Worm (Caenorhabditis elegans): ENCODE data around the gene C34D10.5.
A peak's percentile ranks its signal among the peaks of the same experiment; 100 is the strongest.

Gene C34D10.5

ce11 chrX:8030032-8030431 lies 12.2 kb downstream of the C34D10.5 start:
- TF ChIP-seq him-1 (tag; optimal IDR thresholded peaks at IDR 0.05) (no peak), dao-5 (tag; optimal IDR thresholded peaks at IDR 0.05) (no peak), W03F9.2 (tag; optimal IDR thresholded peaks at IDR 0.05) (no peak)

- TF ChIP-seq dao-5 (tag; optimal IDR thresholded peaks at IDR 0.05) (peak; percentile 88), W03F9.2 (tag; optimal IDR thresholded peaks at IDR 0.05) (peak; percentile 97), him-1 (tag; optimal IDR thresholded peaks at IDR 0.05) (peak; percentile 99)
These were observed 18.5 kb downstream of the C34D10.5 start for ce11 chrX:8036219-8036883.

- TF ChIP-seq him-1 (tag; optimal IDR thresholded peaks at IDR 0.05) = no peak
- no peak for TF ChIP-seq W03F9.2 (tag; optimal IDR thresholded peaks at IDR 0.05)
- no peak for TF ChIP-seq dao-5 (tag; optimal IDR thresholded peaks at IDR 0.05)
These were observed 19.5 kb downstream of the C34D10.5 start for ce11 chrX:8037365-8037764.

- TF ChIP-seq him-1 (tag; optimal IDR thresholded peaks at IDR 0.05) (no peak), dao-5 (tag; optimal IDR thresholded peaks at IDR 0.05) (no peak), W03F9.2 (tag; optimal IDR thresholded peaks at IDR 0.05) (no peak)
These were observed 23.1 kb downstream of the C34D10.5 start, which contains the start of gene xol-1 for ce11 chrX:8040967-8041366. Gene xol-1, plus strand, starts transcription at chrX:8041313.

- TF ChIP-seq W03F9.2 (tag; optimal IDR thresholded peaks at IDR 0.05) = no peak
- no peak for TF ChIP-seq dao-5 (tag; optimal IDR thresholded peaks at IDR 0.05)
- TF ChIP-seq him-1 (tag; optimal IDR thresholded peaks at IDR 0.05) = no peak
These were observed 27.3 kb downstream of the C34D10.5 start, which contains the start of gene C18A11.4 for ce11 chrX:8045152-8045551. Gene C18A11.4, plus strand, starts transcription at chrX:8045518.

- TF ChIP-seq W03F9.2 (tag; optimal IDR thresholded peaks at IDR 0.05) (no peak), him-1 (tag; optimal IDR thresholded peaks at IDR 0.05) (no peak), dao-5 (tag; optimal IDR thresholded peaks at IDR 0.05) (no peak)
These were observed 30.8 kb downstream of the C34D10.5 start for ce11 chrX:8048637-8049036.

ce11 chrX:8052055-8052454 lies 34.2 kb downstream of the C34D10.5 start:
- TF ChIP-seq dao-5 (tag; optimal IDR thresholded peaks at IDR 0.05) (no peak), W03F9.2 (tag; optimal IDR thresholded peaks at IDR 0.05) (no peak), him-1 (tag; optimal IDR thresholded peaks at IDR 0.05) (no peak)

- no peak for TF ChIP-seq W03F9.2 (tag; optimal IDR thresholded peaks at IDR 0.05)
- no peak for TF ChIP-seq dao-5 (tag; optimal IDR thresholded peaks at IDR 0.05)
- TF ChIP-seq him-1 (tag; optimal IDR thresholded peaks at IDR 0.05) = no peak
These were observed 35.2 kb downstream of the C34D10.5 start for ce11 chrX:8053008-8053441.

- no peak for TF ChIP-seq dao-5 (tag; optimal IDR thresholded peaks at IDR 0.05)
- TF ChIP-seq him-1 (tag; optimal IDR thresholded peaks at IDR 0.05) = no peak
- TF ChIP-seq W03F9.2 (tag; optimal IDR thresholded peaks at IDR 0.05) = no peak
These were observed 36.7 kb downstream of the C34D10.5 start for ce11 chrX:8054478-8054877.

- TF ChIP-seq dao-5 (tag; optimal IDR thresholded peaks at IDR 0.05) (no peak), W03F9.2 (tag; optimal IDR thresholded peaks at IDR 0.05) (no peak), him-1 (tag; optimal IDR thresholded peaks at IDR 0.05) (no peak)
These were observed 40.0 kb downstream of the C34D10.5 start, which contains the start of gene dim-1 for ce11 chrX:8057791-8058270. Gene dim-1, minus strand, starts transcription at chrX:8058220.

ce11 chrX:8059999-8060398 lies 42.2 kb downstream of the C34D10.5 start:
- TF ChIP-seq him-1 (tag; optimal IDR thresholded peaks at IDR 0.05) = no peak
- no peak for TF ChIP-seq dao-5 (tag; optimal IDR thresholded peaks at IDR 0.05)
- no peak for TF ChIP-seq W03F9.2 (tag; optimal IDR thresholded peaks at IDR 0.05)

ce11 chrX:8060823-8061222 lies 43.0 kb downstream of the C34D10.5 start, which contains the start of gene C18A11.3:
Gene C18A11.3, plus strand, starts transcription at chrX:8061123.
- TF ChIP-seq W03F9.2 (tag; optimal IDR thresholded peaks at IDR 0.05) (no peak), him-1 (tag; optimal IDR thresholded peaks at IDR 0.05) (no peak), dao-5 (tag; optimal IDR thresholded peaks at IDR 0.05) (no peak)

ce11 chrX:8067268-8067667 lies 49.4 kb downstream of the C34D10.5 start, which contains the start of gene C18A11.2:
Gene C18A11.2, plus strand, starts transcription at chrX:8067568.
- no peak for TF ChIP-seq dao-5 (tag; optimal IDR thresholded peaks at IDR 0.05)
- no peak for TF ChIP-seq W03F9.2 (tag; optimal IDR thresholded peaks at IDR 0.05)
- TF ChIP-seq him-1 (tag; optimal IDR thresholded peaks at IDR 0.05) = no peak

Measured in whole organism, L4/young adult.